Worm (Caenorhabditis elegans): ENCODE results near the gene R144.6.

- TF ChIP-seq snpc-4 (tag; optimal IDR thresholded peaks at IDR 0.05): no peak
- TF ChIP-seq ama-1 (optimal IDR thresholded peaks at IDR 0.05): no peak
- TF ChIP-seq ctbp-1 (GFP tag; IDR thresholded peaks at IDR 0.05): no peak
- no peak for TF ChIP-seq aha-1 (tag)
- no peak for TF ChIP-seq ceh-82 (tag; optimal IDR thresholded peaks at IDR 0.05)
Measured at ce11 chrIII:5021689-5022088, 17.2 kb upstream of the R144.6 start, which contains the start of gene R144.3.

Data from whole organism, L4 larva.